Worm (Caenorhabditis elegans) whole organism, dauer: ENCODE measurements around the gene Y39A3B.7.

ENCODE experiments used
- unc-62 ChIP-seq: sonication (generic microtip); optimal IDR thresholded peaks from 2 replicates; lab custom pipeline; 2017; ENCODE audit warnings: missing biosample characterization, missing genetic modification reagents, missing genetic modification characterization

Y39A3B.7 gene

DNA sequence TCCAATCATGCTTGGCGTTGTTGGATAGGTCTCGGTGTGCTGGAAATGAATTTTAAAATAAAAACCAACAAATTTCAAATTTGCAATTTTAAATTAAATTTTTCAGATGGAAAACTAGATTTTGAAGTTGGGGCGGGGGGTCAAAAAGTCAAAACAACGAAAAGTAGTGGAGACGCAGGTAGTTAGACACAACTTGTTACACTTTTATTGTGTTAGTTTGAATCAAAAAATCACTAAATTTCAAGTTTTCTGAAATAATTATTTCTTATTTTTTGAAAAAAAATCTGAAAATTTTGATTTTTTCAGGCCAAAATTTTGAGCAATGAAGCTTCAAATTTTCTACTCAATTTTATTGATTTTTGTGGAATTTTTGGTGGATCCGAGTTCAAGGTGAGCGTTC is 2.9 kb upstream of the Y39A3B.7 start, which contains the start of gene Y39A3B.8:
Gene Y39A3B.8, plus strand, starts transcription at position 301 of the 400 bp plus-strand sequence.
- TF ChIP-seq unc-62, result no peak

DNA sequence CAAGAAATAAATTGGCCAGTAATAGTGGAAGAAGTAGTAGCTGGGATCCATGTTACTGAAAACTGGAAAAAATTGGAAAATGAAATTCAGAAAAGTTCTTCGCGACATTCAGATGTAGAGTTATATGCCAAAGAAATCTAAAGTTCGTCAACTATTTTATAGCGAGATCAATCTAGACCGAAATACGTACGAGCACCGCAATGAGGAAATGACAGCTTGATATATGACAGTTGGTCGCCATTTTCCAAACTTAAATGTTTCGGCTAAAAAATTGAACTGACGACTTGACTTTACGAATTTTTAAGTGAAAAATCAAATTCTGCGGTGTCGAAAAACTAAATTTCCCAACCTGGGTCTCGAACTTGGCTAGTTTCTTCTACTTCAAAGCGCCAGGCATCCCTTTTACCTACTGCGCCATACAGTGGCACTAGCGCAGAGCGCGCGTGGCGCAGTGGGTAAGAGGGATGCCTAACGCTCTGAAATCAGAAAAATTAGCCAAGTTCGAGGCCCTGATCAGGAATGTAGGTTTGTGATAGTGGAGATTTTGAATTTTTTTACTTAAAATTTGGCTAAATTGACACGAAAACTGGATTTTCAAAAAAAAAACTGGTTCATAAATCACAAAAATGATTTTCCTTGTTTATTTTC is 2.0 kb downstream of the Y39A3B.7 start, which contains the start of gene srd-66:
Gene srd-66, minus strand, starts transcription at position 51 of the 648 bp plus-strand sequence.
- TF ChIP-seq unc-62, result no peak

DNA sequence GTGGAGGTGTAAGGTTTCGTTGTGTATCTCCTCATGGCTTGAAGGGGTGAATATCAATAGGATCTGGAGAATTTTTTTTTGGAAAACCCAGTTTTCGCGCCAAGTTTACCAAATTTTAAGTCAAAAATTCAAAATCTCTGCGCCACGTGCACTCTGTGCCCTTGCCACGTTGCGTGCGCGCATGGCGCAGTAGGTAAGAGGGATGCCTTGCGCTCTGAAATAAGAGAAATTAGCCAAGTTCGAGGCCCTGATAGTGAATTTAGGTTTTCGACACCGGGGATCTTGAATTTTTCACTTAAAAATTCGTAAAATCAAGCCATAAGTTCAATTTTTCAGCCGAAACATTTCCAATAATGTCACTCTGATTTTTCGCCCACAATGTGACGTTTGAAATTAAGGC is 3.3 kb downstream of the Y39A3B.7 start:
- TF ChIP-seq unc-62, result no peak

DNA sequence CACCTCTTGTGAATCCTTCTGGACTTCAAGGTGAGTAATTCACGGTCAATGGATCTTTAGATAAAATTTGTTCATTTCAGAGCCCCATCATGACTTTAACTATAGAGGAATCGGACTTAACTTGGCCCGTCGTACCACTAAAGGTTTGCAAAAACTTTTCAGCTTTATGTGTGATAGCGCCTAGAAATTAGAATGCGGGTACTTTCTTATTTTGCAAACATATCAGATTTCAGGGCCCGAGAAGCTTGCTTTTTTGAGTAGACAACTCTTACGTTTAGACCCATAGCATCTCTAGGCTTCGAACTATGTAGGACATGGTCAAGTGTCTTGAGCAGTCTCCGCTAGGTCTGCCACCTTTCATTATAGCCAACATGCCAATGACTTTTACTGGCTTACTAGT is 7.3 kb downstream of the Y39A3B.7 start:
- no peak for TF ChIP-seq unc-62

DNA sequence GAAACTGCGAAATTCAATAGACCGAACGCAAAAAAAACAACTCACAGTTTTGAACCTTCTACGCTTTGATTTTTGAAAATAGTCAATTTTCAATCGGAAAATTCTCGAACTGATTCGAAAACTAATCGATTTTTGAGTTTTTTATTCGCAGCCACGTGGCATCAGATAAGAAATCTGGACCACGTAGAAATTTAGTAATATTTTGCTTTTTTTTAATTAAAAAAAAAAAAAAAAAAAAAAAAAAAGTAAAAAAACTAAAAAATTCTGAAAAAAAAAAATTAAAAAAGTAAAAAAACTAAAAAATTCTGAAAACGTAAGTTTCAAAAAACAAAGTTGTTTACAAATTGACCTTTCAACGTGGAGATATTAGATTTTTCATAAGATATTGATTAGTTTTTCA is 8.1 kb downstream of the Y39A3B.7 start, which contains the start of gene R155.3:
Gene R155.3, minus strand, starts transcription at position 101 of the 400 bp plus-strand sequence.
- TF ChIP-seq unc-62, result no peak

DNA sequence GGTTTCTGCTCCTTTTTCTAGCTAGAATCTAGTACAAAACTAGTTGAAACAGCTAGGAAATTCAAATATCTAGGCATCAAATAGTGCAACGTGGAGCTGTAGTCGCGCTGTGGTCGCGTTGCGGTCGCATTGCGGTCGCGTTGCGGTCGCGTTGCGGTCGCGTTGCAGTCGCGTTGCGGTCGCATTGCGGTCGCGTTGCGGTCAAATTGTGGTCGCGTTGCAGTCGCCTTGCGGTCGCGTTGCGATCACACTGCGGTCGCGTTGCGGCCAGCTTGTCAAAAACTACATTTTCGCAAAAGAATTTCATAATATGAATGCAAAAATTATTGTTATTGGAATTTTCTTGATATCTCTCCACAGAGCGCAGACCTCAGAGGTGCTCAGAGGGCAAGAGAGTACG is 8.8 kb downstream of the Y39A3B.7 start:
- TF ChIP-seq unc-62, result no peak

DNA sequence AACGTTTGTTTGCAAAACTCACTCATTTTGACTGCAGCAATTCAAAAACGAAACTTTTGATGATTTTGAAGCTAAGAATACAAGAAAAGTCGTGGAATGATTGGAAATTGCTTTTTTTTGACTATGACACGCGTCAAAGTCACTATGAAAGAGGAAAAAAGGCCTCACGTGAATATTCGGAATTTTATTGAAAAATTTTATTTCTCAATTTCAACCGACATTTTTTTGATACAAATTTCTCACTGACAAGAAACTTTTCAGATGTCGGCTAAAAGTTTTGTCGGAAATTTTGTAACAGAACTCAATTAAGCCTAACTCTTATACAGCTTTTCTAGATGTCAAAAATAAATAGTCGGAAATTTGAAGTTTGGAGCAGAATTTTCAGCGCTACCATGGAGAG is 14.3 kb downstream of the Y39A3B.7 start, which contains the start of gene R155.5:
Gene R155.5, minus strand, starts transcription at position 101 of the 400 bp plus-strand sequence.
- no peak for TF ChIP-seq unc-62

DNA sequence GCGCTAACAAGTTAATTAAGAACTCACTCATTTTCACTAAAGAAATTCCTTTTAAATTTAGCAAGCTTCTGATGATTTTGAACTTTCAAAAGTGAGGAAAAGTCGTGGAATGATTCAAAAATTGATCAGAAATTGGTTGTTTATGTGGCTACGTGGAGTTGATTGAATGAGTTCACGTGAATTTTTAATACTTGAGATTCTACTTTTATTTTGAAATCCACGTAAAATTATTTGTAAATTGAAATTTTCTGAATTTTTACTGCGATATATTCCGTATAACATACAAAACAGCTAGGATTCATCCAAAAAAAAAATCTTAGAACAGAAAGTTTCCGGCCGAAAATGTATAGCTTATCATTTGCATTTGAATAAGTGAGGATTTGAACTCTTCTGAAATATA is 15.0 kb downstream of the Y39A3B.7 start, which contains the start of gene moa-1:
Gene moa-1, minus strand, starts transcription at position 101 of the 400 bp plus-strand sequence.
- TF ChIP-seq unc-62, result no peak

DNA sequence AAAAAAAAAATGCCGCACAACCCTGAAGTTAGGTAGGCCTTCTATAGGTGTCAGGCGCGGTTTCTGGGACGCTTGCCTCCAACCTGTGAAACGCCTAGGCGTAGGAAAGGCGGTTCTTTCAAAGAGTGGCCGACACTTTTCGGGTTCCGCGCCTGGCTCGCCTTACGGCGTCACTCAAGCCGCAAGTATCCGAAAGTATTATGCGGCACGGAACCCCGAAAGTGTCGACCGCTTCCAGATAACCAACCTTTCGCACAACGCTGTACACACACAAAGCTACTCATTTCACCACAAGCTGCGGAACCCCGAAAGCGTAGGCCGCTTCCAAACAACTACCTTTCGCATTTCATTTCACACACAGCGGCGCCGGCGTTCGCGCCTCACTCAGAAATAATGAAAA is 21.6 kb downstream of the Y39A3B.7 start:
- no peak for TF ChIP-seq unc-62

DNA sequence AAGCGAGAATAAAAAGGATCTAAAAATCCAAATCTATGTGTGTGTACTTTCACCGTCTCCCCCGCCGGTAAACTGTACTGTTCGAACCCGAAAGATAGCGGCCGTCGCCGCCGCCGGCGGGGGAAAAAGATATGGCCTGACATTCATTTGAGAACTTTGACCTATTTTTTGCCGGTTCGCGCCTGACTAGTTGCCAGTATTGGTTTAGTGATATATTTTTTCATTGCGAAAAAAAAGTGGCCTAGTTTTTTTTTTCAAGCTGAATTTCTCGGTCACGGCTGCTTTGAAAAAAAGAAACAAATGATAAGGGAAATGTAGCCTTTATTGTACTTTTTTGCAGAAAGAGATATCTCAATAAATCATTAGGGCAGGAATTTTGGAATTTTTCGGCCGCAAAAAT is 22.2 kb downstream of the Y39A3B.7 start:
- TF ChIP-seq unc-62, result no peak

DNA sequence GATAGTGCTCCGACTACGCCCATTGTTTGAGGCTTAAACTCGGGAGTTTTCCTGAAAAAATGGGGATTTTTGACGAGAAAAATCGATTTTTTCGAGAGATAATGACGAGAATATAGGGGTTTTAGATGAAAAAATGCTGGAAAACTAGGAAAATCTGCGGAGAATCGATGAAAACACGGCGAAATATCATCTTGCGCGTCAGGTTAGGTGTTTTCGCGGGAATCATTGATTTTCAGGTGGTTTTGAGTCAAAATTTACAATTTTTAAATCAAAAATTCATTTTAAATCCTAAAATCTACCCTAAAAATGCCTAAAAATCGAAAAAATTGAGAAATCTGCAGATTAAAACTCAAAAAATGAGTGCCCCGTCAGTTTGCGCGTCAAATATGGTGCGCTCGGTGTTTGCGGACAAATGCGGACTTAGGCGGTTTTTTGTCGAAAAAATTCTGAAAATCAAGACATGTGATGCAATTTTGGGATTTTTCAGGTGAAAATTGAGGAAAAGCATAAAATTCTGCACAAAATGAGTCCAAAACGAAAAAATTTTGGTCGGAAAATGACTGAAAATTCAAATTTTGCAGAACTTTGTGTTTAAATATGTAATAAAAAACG is 22.8 kb downstream of the Y39A3B.7 start, which contains the start of gene mboa-6:
Gene mboa-6, minus strand, starts transcription at position 51 of the 612 bp plus-strand sequence.
- TF ChIP-seq unc-62, result no peak

DNA sequence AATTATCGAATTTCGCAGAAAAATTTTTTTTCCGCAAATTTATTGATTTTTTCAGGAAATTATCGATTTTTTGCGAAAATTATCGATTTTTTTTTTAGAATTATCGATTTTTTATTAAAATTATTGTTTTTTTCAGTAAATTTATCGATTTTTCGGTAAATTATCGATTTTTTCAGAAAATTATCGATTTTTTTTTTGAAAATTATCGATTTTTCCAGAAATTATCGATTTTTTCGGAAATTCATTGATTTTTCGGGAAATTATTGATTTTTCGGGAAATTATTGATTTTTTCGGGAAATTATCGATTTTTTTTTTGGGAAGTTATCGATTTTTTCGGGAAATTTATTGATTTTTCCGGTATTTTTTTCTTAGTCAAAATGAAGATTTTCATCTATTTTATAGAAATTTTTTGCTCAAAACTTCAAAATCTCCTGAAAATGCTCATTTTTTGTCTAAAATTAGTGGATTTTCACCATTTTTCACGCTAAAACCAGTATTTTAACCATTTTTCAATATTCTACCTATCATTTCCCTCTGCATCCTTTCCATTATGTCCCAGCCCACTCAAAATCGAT is 29.2 kb downstream of the Y39A3B.7 start:
- TF ChIP-seq unc-62, result no peak

DNA sequence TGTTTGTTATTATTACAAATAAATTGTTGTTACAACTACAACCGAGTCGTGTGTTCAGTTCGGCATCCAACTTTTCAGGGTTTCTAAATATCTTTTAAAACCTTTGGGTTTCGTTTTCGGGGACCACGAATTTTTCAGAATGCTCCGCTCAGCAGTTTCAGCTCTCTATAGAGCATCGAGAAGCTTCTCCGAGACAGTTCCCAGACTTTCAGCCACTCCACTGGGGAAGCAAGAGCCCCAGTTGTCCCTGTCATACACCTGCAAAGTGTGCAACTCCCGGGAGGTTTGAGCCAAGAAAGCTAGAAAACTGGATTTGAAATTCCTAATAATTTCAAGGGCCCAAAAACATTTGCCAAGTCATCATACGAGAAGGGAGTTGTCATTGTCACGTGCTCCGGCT is 33.4 kb downstream of the Y39A3B.7 start, which contains the start of gene F53A3.7:
Gene F53A3.7, plus strand, starts transcription at position 139 of the 400 bp plus-strand sequence.
- TF ChIP-seq unc-62, result no peak

DNA sequence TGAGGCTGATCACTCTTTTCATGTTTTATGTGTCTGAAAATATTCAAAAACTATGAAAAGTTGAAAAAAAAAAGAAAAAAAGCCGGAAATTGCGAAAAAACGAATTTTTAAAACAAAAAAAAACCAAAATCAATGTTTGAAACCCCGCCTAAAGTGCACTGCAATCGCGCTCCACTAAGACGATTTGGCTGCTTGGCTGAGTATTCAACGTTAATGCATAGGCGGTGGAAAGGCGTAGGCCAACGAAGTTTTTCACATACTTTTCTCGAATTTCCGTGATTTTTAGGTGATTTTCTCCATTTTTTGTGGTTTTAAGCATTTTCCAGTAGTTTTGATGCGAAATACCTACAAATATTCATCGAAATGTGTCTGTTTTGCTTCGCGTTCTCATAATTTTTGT is 34.5 kb downstream of the Y39A3B.7 start, which contains the start of the genes polh-1 and rps-22:
Gene polh-1, minus strand, starts transcription at position 34 of the 400 bp plus-strand sequence.
Gene rps-22, plus strand, starts transcription at position 300 of the 400 bp plus-strand sequence.
- TF ChIP-seq unc-62, result no peak

DNA sequence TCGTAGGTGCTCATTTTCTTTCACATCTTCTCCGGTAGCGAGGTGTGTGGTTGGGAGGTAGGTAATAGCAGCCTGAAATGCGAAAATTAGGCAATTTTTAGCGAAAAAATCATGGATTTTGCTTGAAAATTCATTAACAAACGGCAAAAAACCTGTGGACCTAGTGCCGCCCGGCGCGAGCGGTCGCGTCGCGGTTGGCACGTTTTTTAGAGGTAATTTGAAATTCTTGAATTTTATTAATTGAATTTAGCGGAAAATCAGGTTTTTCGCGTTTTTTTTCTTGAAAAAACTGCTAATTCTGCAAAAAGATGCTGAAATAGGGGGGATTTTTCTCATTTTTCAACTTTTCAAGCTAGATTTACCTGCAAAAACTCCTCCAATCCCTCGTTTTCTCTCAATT is 35.4 kb downstream of the Y39A3B.7 start:
- TF ChIP-seq unc-62, result no peak

DNA sequence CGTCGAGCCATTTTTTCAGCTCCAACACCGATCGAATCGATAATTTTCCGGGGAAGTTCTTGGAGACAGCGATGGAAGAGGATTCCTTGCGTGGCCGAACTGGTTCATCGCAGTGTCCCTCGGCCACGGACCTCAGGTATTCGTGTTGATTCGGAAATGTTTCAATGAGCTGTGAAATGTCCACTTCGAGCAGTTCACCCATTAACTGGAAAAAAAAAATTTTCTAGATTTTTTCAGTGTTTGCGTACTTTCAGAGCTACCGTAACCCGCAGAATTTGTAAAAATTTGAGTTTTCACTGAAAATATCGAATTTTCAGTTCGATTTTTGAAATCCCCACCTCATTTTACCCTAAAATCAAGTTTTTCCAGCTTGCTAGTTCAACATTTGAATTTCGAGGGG is 36.9 kb downstream of the Y39A3B.7 start:
- no peak for TF ChIP-seq unc-62

DNA sequence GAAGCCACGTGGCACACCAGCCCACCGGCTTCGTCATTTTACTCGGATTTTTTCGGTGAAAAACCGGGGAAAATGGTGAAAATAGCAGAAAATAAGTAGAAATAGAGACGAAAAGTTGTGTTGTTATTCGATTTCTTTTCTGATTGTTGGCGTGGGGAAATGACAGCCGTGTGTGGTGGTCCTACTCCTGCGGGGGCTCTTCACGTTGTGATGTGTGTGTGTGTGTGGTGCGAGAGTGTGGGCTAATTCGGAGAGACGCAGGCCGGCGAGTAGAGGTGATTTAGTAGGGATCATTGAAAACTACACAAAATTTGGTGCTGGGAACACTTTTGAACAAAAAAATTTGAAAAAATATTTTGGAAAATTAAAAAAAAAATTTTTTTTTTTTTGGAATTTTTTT is 41.3 kb downstream of the Y39A3B.7 start, which contains the start of gene F53A3.1:
Gene F53A3.1, minus strand, starts transcription at position 150 of the 400 bp plus-strand sequence.
- TF ChIP-seq unc-62, result no peak
